Fruit fly (Drosophila melanogaster) whole organism: Measurements from ENCODE around the gene Prp16.

Source experiments
- CG8478 ChIP-seq: fragments of >200 bp; optimal IDR thresholded peaks from 2 replicates; lab custom pipeline; 2018; ENCODE audit warnings: inconsistent platforms
- Dll ChIP-seq: fragments of >200 bp; optimal IDR thresholded peaks from 2 replicates; lab custom pipeline; 2017
- EcR ChIP-seq, 2 experiments: fragments of >200 bp; optimal IDR thresholded peaks; 2 replicates each; lab custom pipeline; 2017; ENCODE audit warnings: missing biosample characterization in 2 of 2, missing genetic modification characterization in 2 of 2, missing genetic modification reagents in 2 of 2
- pan ChIP-seq: fragments of >200 bp; optimal IDR thresholded peaks from 2 replicates; lab custom pipeline; 2017
- psq ChIP-seq: fragments of >200 bp; optimal IDR thresholded peaks from 2 replicates; lab custom pipeline; 2017
- usp ChIP-seq: fragments of >200 bp; optimal IDR thresholded peaks from 2 replicates; lab custom pipeline; 2017; ENCODE audit warnings: missing biosample characterization, missing genetic modification characterization, mixed read lengths

Gene Prp16

dm6 chrX:14201178-14201577, at the start of gene Prp16:
Gene Prp16, plus strand, starts transcription at chrX:14201362.
- TF ChIP-seq psq (lab: Kevin White, UChicago) = no peak
- no peak for TF ChIP-seq usp
- TF ChIP-seq pan (lab: Kevin White, UChicago) = no peak
- no peak for TF ChIP-seq CG8478 (lab: Kevin White, UChicago)
- TF ChIP-seq Dll (lab: Kevin White, UChicago) = no peak
- TF ChIP-seq EcR (GFP tag; optimal IDR thresholded peaks at IDR 0.05; lab: Kevin White, UChicago) = no peak

dm6 chrX:14151906-14152305, 49.3 kb upstream of the Prp16 start, which contains the start of gene CG12479:
Gene CG12479, minus strand, starts transcription at chrX:14152006.
- no peak for TF ChIP-seq CG8478 (lab: Kevin White, UChicago)
- TF ChIP-seq psq (lab: Kevin White, UChicago) = no peak
- TF ChIP-seq EcR (GFP tag; optimal IDR thresholded peaks at IDR 0.05; lab: Kevin White, UChicago) = no peak
- TF ChIP-seq Dll (lab: Kevin White, UChicago) = no peak
- TF ChIP-seq pan (lab: Kevin White, UChicago) = no peak
- no peak for TF ChIP-seq usp

- TF ChIP-seq usp (no peak), Dll (lab: Kevin White, UChicago) (no peak), pan (lab: Kevin White, UChicago) (no peak), EcR (GFP tag; optimal IDR thresholded peaks at IDR 0.05; lab: Kevin White, UChicago) (no peak), CG8478 (lab: Kevin White, UChicago) (no peak), psq (lab: Kevin White, UChicago) (no peak)
Measured at dm6 chrX:14153689-14154088, 47.5 kb upstream of the Prp16 start.

dm6 chrX:14169068-14169642, 32.0 kb upstream of the Prp16 start, which contains the start of gene CG12480:
Gene CG12480, plus strand, starts transcription at chrX:14169592.
- TF ChIP-seq EcR (GFP tag; optimal IDR thresholded peaks at IDR 0.05; lab: Kevin White, UChicago) (no peak), CG8478 (lab: Kevin White, UChicago) (no peak), pan (lab: Kevin White, UChicago) (no peak), Dll (lab: Kevin White, UChicago) (no peak), psq (lab: Kevin White, UChicago) (no peak), usp (no peak)

- TF ChIP-seq pan (lab: Kevin White, UChicago) = no peak
Measured at dm6 chrX:14172524-14172923, 28.6 kb upstream of the Prp16 start, which contains the start of gene betaNACtes1. Gene betaNACtes1, minus strand, starts transcription at chrX:14172624.

dm6 chrX:14173654-14174053, 27.5 kb upstream of the Prp16 start:
- TF ChIP-seq usp = no peak
- no peak for TF ChIP-seq pan (lab: Kevin White, UChicago)

- TF ChIP-seq CG8478 (lab: Kevin White, UChicago) = no peak
- no peak for TF ChIP-seq EcR (GFP tag; optimal IDR thresholded peaks at IDR 0.05; lab: Kevin White, UChicago)
- no peak for TF ChIP-seq usp
- TF ChIP-seq Dll (lab: Kevin White, UChicago) = no peak
- TF ChIP-seq pan (lab: Kevin White, UChicago) = no peak
- no peak for TF ChIP-seq psq (lab: Kevin White, UChicago)
Measured at dm6 chrX:14174456-14174855, 26.7 kb upstream of the Prp16 start, which contains the start of gene CG1368. Gene CG1368, plus strand, starts transcription at chrX:14174756.

dm6 chrX:14175663-14176062, 25.5 kb upstream of the Prp16 start:
- TF ChIP-seq pan (lab: Kevin White, UChicago) (no peak), psq (lab: Kevin White, UChicago) (no peak), Dll (lab: Kevin White, UChicago) (no peak), EcR (GFP tag; optimal IDR thresholded peaks at IDR 0.05; lab: Kevin White, UChicago) (no peak), CG8478 (lab: Kevin White, UChicago) (no peak), usp (no peak)

dm6 chrX:14176623-14177022, 24.5 kb upstream of the Prp16 start, which contains the start of gene CG11581:
Gene CG11581, plus strand, starts transcription at chrX:14176923.
- TF ChIP-seq psq (lab: Kevin White, UChicago) = no peak
- no peak for TF ChIP-seq EcR (GFP tag; optimal IDR thresholded peaks at IDR 0.05; lab: Kevin White, UChicago)
- TF ChIP-seq Dll (lab: Kevin White, UChicago) = no peak
- TF ChIP-seq CG8478 (lab: Kevin White, UChicago) = no peak
- TF ChIP-seq usp = no peak
- TF ChIP-seq pan (lab: Kevin White, UChicago) = no peak

- TF ChIP-seq Dll (lab: Kevin White, UChicago) = no peak
- TF ChIP-seq EcR (GFP tag; optimal IDR thresholded peaks at IDR 0.05; lab: Kevin White, UChicago) = no peak
- TF ChIP-seq usp = no peak
- TF ChIP-seq psq (lab: Kevin White, UChicago) = no peak
- no peak for TF ChIP-seq CG8478 (lab: Kevin White, UChicago)
- TF ChIP-seq pan (lab: Kevin White, UChicago) = no peak
Measured at dm6 chrX:14180728-14181127, 20.4 kb upstream of the Prp16 start, which contains the start of gene CG11584. Gene CG11584, plus strand, starts transcription at chrX:14181028.

dm6 chrX:14184062-14184611, 17.0 kb upstream of the Prp16 start, which contains the start of gene CG32603:
Gene CG32603, plus strand, starts transcription at chrX:14184561.
- TF ChIP-seq CG8478 (lab: Kevin White, UChicago) (no peak), psq (lab: Kevin White, UChicago) (no peak), usp (no peak), EcR (GFP tag; optimal IDR thresholded peaks at IDR 0.05; lab: Kevin White, UChicago) (no peak), pan (lab: Kevin White, UChicago) (no peak), Dll (lab: Kevin White, UChicago) (no peak)

- TF ChIP-seq EcR (GFP tag; optimal IDR thresholded peaks at IDR 0.05; lab: Kevin White, UChicago) (no peak), pan (lab: Kevin White, UChicago) (no peak), psq (lab: Kevin White, UChicago) (no peak), CG8478 (lab: Kevin White, UChicago) (no peak), usp (no peak), Dll (lab: Kevin White, UChicago) (no peak)
Measured at dm6 chrX:14186953-14187352, 14.2 kb upstream of the Prp16 start, which contains the start of gene CG12481. Gene CG12481, plus strand, starts transcription at chrX:14187253.
